Worm (Caenorhabditis elegans) whole organism, young adult: Measurements from ENCODE around the gene srw-55.

Experiments used
- B0035.1 ChIP-seq: sonication (generic microtip); optimal IDR thresholded peaks from 2 replicates; lab custom pipeline; 2016; ENCODE audit warnings: missing genetic modification characterization, mild to moderate bottlenecking, missing compliant biosample characterization, missing genotype, missing genetic modification reagents
- B0261.1 ChIP-seq: sonication (generic microtip); optimal IDR thresholded peaks from 2 replicates; lab custom pipeline; 2016; ENCODE audit warnings: mild to moderate bottlenecking, missing genetic modification characterization, moderate library complexity, missing compliant biosample characterization
- F39B2.1 ChIP-seq: fragments of 200-800 bp; sonication (Bioruptor generic); IDR thresholded peaks from 2 replicates; pipeline ENCODE4 v1.3.6; 2022; ENCODE audit warnings: missing genetic modification reagents, missing genetic modification characterization, missing compliant biosample characterization
- F49E8.2 ChIP-seq: sonication (generic microtip); optimal IDR thresholded peaks from 3 replicates; lab custom pipeline; 2017; ENCODE audit warnings: missing genetic modification characterization, mild to moderate bottlenecking, missing compliant biosample characterization, antibody characterized with exemption, moderate library complexity; ENCODE audit not compliant: insufficient read depth
- K12H6.12 ChIP-seq: fragments of 200-800 bp; sonication (Bioruptor generic); optimal IDR thresholded peaks from 2 replicates; lab custom pipeline; 2018; ENCODE audit warnings: mild to moderate bottlenecking, missing genetic modification characterization, missing compliant biosample characterization
- Y67H2A.10 ChIP-seq: fragments of 200-800 bp; sonication (Bioruptor generic); conservative IDR thresholded peaks from 2 replicates; pipeline ENCODE4 v1.3.6; 2022; ENCODE audit warnings: missing genetic modification reagents, missing genetic modification characterization, missing compliant biosample characterization
- Y79H2A.3 ChIP-seq: fragments of 200-800 bp; sonication (Bioruptor generic); conservative IDR thresholded peaks from 2 replicates; pipeline ENCODE4 v1.3.6; 2022; ENCODE audit warnings: missing genetic modification reagents, missing genetic modification characterization, missing compliant biosample characterization
- Y95B8A.8 ChIP-seq: fragments of 200-800 bp; sonication (Bioruptor generic); IDR thresholded peaks from 2 replicates; pipeline ENCODE4 v1.3.6; 2022; ENCODE audit warnings: missing genetic modification reagents, missing genetic modification characterization, missing compliant biosample characterization
- ZK185.1 ChIP-seq: sonication (generic microtip); optimal IDR thresholded peaks from 2 replicates; lab custom pipeline; 2016; ENCODE audit warnings: mild to moderate bottlenecking, missing genetic modification characterization, missing compliant biosample characterization; ENCODE audit not compliant: poor library complexity, severe bottlenecking
- akir-1 ChIP-seq: fragments of 200-800 bp; sonication (Bioruptor generic); optimal IDR thresholded peaks from 2 replicates; lab custom pipeline; 2018; ENCODE audit warnings: mild to moderate bottlenecking, missing genetic modification characterization, moderate library complexity, missing compliant biosample characterization
- atf-7 ChIP-seq: sonication (generic microtip); optimal IDR thresholded peaks from 2 replicates; lab custom pipeline; 2017; ENCODE audit warnings: mild to moderate bottlenecking, missing genetic modification characterization, missing compliant biosample characterization
- attf-3 ChIP-seq: fragments of 200-800 bp; sonication (Bioruptor generic); conservative IDR thresholded peaks from 2 replicates; pipeline ENCODE4 v1.3.6; 2022; ENCODE audit warnings: missing genetic modification reagents, missing genetic modification characterization, missing compliant biosample characterization
- cebp-1 ChIP-seq, 2 experiments: fragments of 200-800 bp in 1 of 2; sonication (Bioruptor generic) in 1 of 2; sonication (generic microtip) in 1 of 2; IDR thresholded peaks in 1 of 2; optimal IDR thresholded peaks in 1 of 2; 2 replicates each; pipeline versions ENCODE4 v1.3.6 to Lab custom; 2017 to 2022; ENCODE audit warnings: missing compliant biosample characterization in 2 of 2, missing genetic modification characterization in 2 of 2, mild to moderate bottlenecking in 1 of 2, missing genetic modification reagents in 1 of 2, moderate library complexity in 1 of 2
- ceh-27 ChIP-seq: fragments of 200-800 bp; sonication (Bioruptor generic); optimal IDR thresholded peaks from 2 replicates; lab custom pipeline; 2018; ENCODE audit warnings: mild to moderate bottlenecking, missing genetic modification characterization, moderate library complexity, missing compliant biosample characterization
- ceh-40 ChIP-seq: fragments of 200-800 bp; sonication (Bioruptor generic); IDR thresholded peaks from 2 replicates; pipeline ENCODE4 v1.3.6; 2022; ENCODE audit warnings: missing genetic modification characterization, missing compliant biosample characterization
- ceh-91 ChIP-seq: fragments of 200-800 bp; sonication (Bioruptor generic); IDR thresholded peaks from 2 replicates; pipeline ENCODE4 v1.3.6; 2022; ENCODE audit warnings: missing genetic modification reagents, missing genetic modification characterization, missing compliant biosample characterization
- dpl-1 ChIP-seq: fragments of 150-350 bp; optimal IDR thresholded peaks from 2 replicates; lab custom pipeline; 2014; ENCODE audit warnings: missing biosample characterization, missing genetic modification reagents, missing genetic modification characterization
- efl-1 ChIP-seq: fragments of 150-350 bp; optimal IDR thresholded peaks from 2 replicates; lab custom pipeline; 2014; ENCODE audit warnings: missing biosample characterization, missing genetic modification reagents, missing genetic modification characterization
- egl-18 ChIP-seq: fragments of 200-800 bp; sonication (Bioruptor generic); IDR thresholded peaks from 2 replicates; pipeline ENCODE4 v1.3.6; 2022; ENCODE audit warnings: missing genetic modification reagents, missing genetic modification characterization, missing compliant biosample characterization
- egl-44 ChIP-seq: fragments of 200-800 bp; sonication (Bioruptor generic); IDR thresholded peaks from 2 replicates; pipeline ENCODE4 v1.3.6; 2022; ENCODE audit warnings: missing genetic modification reagents, missing genetic modification characterization, missing compliant biosample characterization
- hrde-1 ChIP-seq: sonication (generic microtip); optimal IDR thresholded peaks from 2 replicates; lab custom pipeline; 2016; ENCODE audit warnings: missing genetic modification characterization, mild to moderate bottlenecking, missing compliant biosample characterization, moderate library complexity, missing genotype, missing genetic modification reagents, borderline replicate concordance
- let-526 ChIP-seq: fragments of 200-800 bp; sonication (Bioruptor generic); IDR thresholded peaks from 2 replicates; pipeline ENCODE4 v1.3.6; 2022; ENCODE audit warnings: missing genetic modification reagents, missing genetic modification characterization, missing compliant biosample characterization
- madf-3 ChIP-seq: fragments of 200-800 bp; sonication (Bioruptor generic); IDR thresholded peaks from 2 replicates; pipeline ENCODE4 v1.3.6; 2022; ENCODE audit warnings: missing genetic modification reagents, missing genetic modification characterization, missing compliant biosample characterization
- mel-28 ChIP-seq: sonication (generic microtip); optimal IDR thresholded peaks from 2 replicates; lab custom pipeline; 2016; ENCODE audit warnings: borderline replicate concordance, mild to moderate bottlenecking, missing genetic modification characterization, missing compliant biosample characterization
- mes-4 ChIP-seq: sonication (generic microtip); optimal IDR thresholded peaks from 2 replicates; lab custom pipeline; 2016; ENCODE audit warnings: missing genotype, missing genetic modification characterization, missing compliant biosample characterization
- nfyb-1 ChIP-seq: fragments of 200-800 bp; sonication (Bioruptor generic); IDR thresholded peaks from 2 replicates; pipeline ENCODE4 v1.3.6; 2022; ENCODE audit warnings: missing genetic modification reagents, missing genetic modification characterization, missing compliant biosample characterization
- nhr-120 ChIP-seq: fragments of 200-800 bp; sonication (Bioruptor generic); IDR thresholded peaks from 2 replicates; pipeline ENCODE4 v1.3.6; 2022; ENCODE audit warnings: missing genetic modification characterization, missing compliant biosample characterization
- nhr-80 ChIP-seq: sonication (generic microtip); optimal IDR thresholded peaks from 2 replicates; lab custom pipeline; 2016; ENCODE audit warnings: missing genetic modification characterization, missing compliant biosample characterization
- pbrm-1 ChIP-seq: fragments of 200-800 bp; sonication (Bioruptor generic); IDR thresholded peaks from 2 replicates; pipeline ENCODE4 v1.3.6; 2022; ENCODE audit warnings: missing genetic modification reagents, missing genetic modification characterization, missing compliant biosample characterization
- pha-4 ChIP-seq: fragments of 150-350 bp; sonication (generic microtip); optimal IDR thresholded peaks from 2 replicates; lab custom pipeline; 2014; ENCODE audit warnings: missing biosample characterization, missing genetic modification reagents, missing genetic modification characterization
- rec-8 ChIP-seq, 2 experiments: sonication (generic microtip); optimal IDR thresholded peaks; 2 replicates each; lab custom pipeline; 2016; ENCODE audit warnings: mild to moderate bottlenecking in 2 of 2, missing genetic modification characterization in 2 of 2, missing genetic modification reagents in 2 of 2, missing genotype in 2 of 2, missing biosample characterization in 1 of 2, missing compliant biosample characterization in 1 of 2, moderate library complexity in 1 of 2
- snpc-3.4 ChIP-seq: sonication (generic microtip); optimal IDR thresholded peaks from 2 replicates; lab custom pipeline; 2017; ENCODE audit warnings: missing genetic modification characterization, mild to moderate bottlenecking, missing compliant biosample characterization, antibody characterized with exemption, moderate library complexity, missing genotype, missing genetic modification reagents
- somi-1 ChIP-seq: fragments of 200-800 bp; sonication (Bioruptor generic); optimal IDR thresholded peaks from 2 replicates; lab custom pipeline; 2018; ENCODE audit warnings: mild to moderate bottlenecking, missing genetic modification characterization, missing compliant biosample characterization
- tbp1 ChIP-seq: fragments of 200-800 bp; sonication (Bioruptor generic); optimal IDR thresholded peaks from 2 replicates; lab custom pipeline; 2018; ENCODE audit warnings: mild to moderate bottlenecking, missing genetic modification characterization, missing compliant biosample characterization
- unc-62 ChIP-seq: fragments of 150-350 bp; optimal IDR thresholded peaks from 2 replicates; lab custom pipeline; 2014; ENCODE audit warnings: missing biosample characterization, missing genetic modification reagents, missing genetic modification characterization
- ztf-22 ChIP-seq: fragments of 200-800 bp; sonication (Bioruptor generic); optimal IDR thresholded peaks from 2 replicates; lab custom pipeline; 2018; ENCODE audit warnings: mild to moderate bottlenecking, missing genetic modification characterization, moderate library complexity, missing compliant biosample characterization
- ztf-25 ChIP-seq: fragments of 200-800 bp; sonication (Bioruptor generic); IDR thresholded peaks from 2 replicates; pipeline ENCODE4 v1.3.6; 2022; ENCODE audit warnings: missing genetic modification reagents, missing genetic modification characterization, missing compliant biosample characterization
- ztf-26 ChIP-seq: sonication (generic microtip); optimal IDR thresholded peaks from 2 replicates; lab custom pipeline; 2017; ENCODE audit warnings: missing genetic modification characterization, missing compliant biosample characterization
- ztf-28 ChIP-seq: fragments of 200-800 bp; sonication (Bioruptor generic); IDR thresholded peaks from 2 replicates; pipeline ENCODE4 v1.3.6; 2022; ENCODE audit warnings: missing genetic modification reagents, missing genetic modification characterization, missing compliant biosample characterization
- ztf-6 ChIP-seq: fragments of 200-800 bp; sonication (Bioruptor generic); IDR thresholded peaks from 2 replicates; pipeline ENCODE4 v1.3.6; 2022; ENCODE audit warnings: missing genetic modification reagents, missing genetic modification characterization, missing compliant biosample characterization

srw-55 gene

DNA sequence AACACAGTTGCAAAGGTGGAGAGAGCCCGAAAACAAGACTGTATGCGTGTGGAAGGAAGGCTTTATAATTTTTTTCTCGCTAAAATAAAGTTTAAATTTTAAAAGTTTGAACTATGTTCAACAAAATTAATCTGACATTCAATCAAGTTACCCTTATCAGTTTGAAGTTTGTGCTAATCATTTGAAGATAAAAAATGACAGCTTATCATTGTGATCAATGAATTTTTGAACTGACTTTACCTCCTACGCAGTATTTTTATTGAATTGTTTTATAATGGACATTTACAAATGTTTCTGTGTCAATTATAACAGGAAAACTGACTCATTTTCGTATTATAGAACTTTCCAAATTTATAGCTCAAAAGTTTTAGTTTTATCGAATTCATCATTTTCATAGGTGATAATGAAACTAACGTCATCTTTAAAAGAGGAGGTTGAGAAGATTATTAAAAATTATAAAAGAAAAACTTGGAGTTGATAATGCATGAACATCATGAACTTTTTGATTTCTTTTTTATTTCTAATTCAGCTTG lies 38.1 kb upstream of the srw-55 start, which contains the start of gene oac-20:
TSS of gene oac-20 (plus strand) at position 483 of the 533 bp plus-strand sequence.
- TF ChIP-seq unc-62 (GFP tag; lab: Kevin White, UChicago) (peak; percentile 95), atf-7 (tag; lab: Kevin White, UChicago) (peak; percentile 24), tbp1 (GFP tag; lab: Kevin White, UChicago) (no peak), nhr-80 (tag; lab: Kevin White, UChicago) (peak; percentile 78)

DNA sequence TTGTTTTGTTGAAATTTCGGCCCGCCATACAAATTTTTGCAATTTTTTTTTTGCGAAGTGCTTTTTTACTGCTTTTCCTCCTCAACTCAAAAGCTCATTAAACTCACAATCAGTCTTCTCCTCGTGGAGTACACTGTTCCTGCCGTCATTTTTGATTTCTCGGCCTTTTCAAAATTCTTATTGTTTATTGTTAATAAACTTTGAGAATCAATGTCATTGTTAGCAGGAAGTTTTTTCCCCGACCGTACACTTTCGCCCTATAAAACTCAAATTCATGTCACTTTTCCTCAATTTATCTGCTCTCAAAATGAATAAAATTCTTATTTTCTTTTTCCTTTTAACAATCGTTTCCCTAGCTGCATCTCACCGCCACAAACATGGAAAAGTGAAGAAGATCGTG lies 35.7 kb upstream of the srw-55 start, which contains the start of gene clec-232:
TSS of gene clec-232 (plus strand) at position 301 of the 400 bp plus-strand sequence.
- no peak for TF ChIP-seq ztf-22 (GFP tag; lab: Kevin White, UChicago)
- TF ChIP-seq B0035.1, result no peak
- TF ChIP-seq rec-8 (tag; optimal IDR thresholded peaks at IDR 0.05; lab: Kevin White, UChicago), result no peak
- TF ChIP-seq egl-44 (GFP tag; lab: Robert Waterston, UW), result no peak
- no peak for TF ChIP-seq Y67H2A.10 (GFP tag; lab: Robert Waterston, UW)
- TF ChIP-seq akir-1 (GFP tag; lab: Kevin White, UChicago), result no peak
- TF ChIP-seq let-526 (GFP tag; lab: Robert Waterston, UW), result no peak
- TF ChIP-seq ztf-28, result no peak
- TF ChIP-seq ztf-6 (GFP tag; lab: Robert Waterston, UW), result no peak
- no peak for TF ChIP-seq F39B2.1 (GFP tag; lab: Robert Waterston, UW)
- TF ChIP-seq cebp-1 (GFP tag; IDR thresholded peaks at IDR 0.05; lab: Robert Waterston, UW), result no peak
- no peak for TF ChIP-seq cebp-1 (tag; optimal IDR thresholded peaks at IDR 0.05; lab: Kevin White, UChicago)
- no peak for TF ChIP-seq snpc-3.4 (tag; lab: Kevin White, UChicago)
- no peak for TF ChIP-seq Y79H2A.3 (GFP tag; lab: Robert Waterston, UW)
- no peak for TF ChIP-seq ZK185.1
- TF ChIP-seq, all 124 proteins: peak for 0

DNA sequence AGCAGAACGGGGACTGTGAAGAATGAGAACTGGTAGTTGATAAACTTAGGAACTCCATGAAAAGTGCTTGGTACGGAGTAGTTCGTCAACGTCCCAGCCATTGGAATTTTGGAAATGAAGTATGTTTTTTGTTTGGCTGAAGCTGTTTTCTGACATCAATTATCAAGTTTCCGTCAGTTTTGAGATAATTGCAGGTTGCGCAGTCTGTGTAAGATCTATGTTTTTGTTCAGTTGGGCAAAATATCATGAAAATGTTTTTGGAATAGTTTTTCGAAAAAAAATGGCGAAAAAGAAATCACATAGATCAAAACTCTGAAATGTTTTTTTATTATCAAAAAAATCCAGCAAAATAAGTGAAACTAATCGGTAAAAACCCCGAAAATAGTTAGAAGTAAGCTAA lies 34.7 kb upstream of the srw-55 start, which contains the start of gene sru-22:
TSS of gene sru-22 (minus strand) at position 101 of the 400 bp plus-strand sequence.
- TF ChIP-seq nhr-80 (tag; lab: Kevin White, UChicago), result no peak
- TF ChIP-seq K12H6.12 (tag; lab: Kevin White, UChicago), result no peak
- TF ChIP-seq F49E8.2 (tag; lab: Kevin White, UChicago), result no peak
- no peak for TF ChIP-seq mes-4 (tag; lab: Kevin White, UChicago)
- no peak for TF ChIP-seq madf-3 (GFP tag; lab: Robert Waterston, UW)
- no peak for TF ChIP-seq dpl-1 (GFP tag; lab: Kevin White, UChicago)
- no peak for TF ChIP-seq atf-7 (tag; lab: Kevin White, UChicago)
- no peak for TF ChIP-seq B0261.1 (tag; lab: Kevin White, UChicago)
- no peak for TF ChIP-seq ztf-28
- no peak for TF ChIP-seq nhr-120 (GFP tag; lab: Robert Waterston, UW)
- no peak for TF ChIP-seq ztf-26 (tag; lab: Kevin White, UChicago)
- TF ChIP-seq hrde-1 (tag; lab: Kevin White, UChicago), result no peak
- no peak for TF ChIP-seq egl-18 (GFP tag; lab: Robert Waterston, UW)
- no peak for TF ChIP-seq ceh-40 (GFP tag; lab: Robert Waterston, UW)
- TF ChIP-seq somi-1 (GFP tag; lab: Kevin White, UChicago), result no peak

DNA sequence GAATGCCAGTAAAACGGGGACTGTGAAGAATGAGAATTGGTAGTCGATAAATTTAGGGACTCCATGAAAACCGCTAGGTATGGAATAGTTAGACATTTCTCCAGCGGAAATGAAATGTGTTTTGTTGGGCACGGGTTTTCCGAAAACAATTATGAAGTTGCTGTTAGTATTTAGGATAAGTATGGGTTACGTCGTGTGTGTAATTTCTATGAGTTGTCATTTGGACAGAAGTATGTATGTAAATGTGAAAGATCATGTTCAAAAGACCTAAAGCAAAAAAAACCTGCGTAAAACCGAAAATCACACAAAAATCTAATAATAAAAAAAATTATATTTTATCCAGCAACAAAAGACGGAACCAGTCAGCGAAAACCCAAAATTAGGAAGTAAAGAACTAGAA lies 32.3 kb upstream of the srw-55 start, which contains the start of gene sru-23:
TSS of gene sru-23 (minus strand) at position 101 of the 400 bp plus-strand sequence.
- TF ChIP-seq pha-4 (tag; lab: Kevin White, UChicago) (no peak), efl-1 (GFP tag; lab: Kevin White, UChicago) (no peak), snpc-3.4 (tag; lab: Kevin White, UChicago) (no peak), mel-28 (no peak), attf-3 (GFP tag; lab: Robert Waterston, UW) (no peak), ceh-91 (GFP tag; lab: Robert Waterston, UW) (no peak), pbrm-1 (GFP tag; lab: Robert Waterston, UW) (no peak), Y95B8A.8 (GFP tag; lab: Robert Waterston, UW) (no peak), ztf-25 (GFP tag; lab: Robert Waterston, UW) (no peak), ceh-27 (GFP tag; lab: Kevin White, UChicago) (no peak), nfyb-1 (no peak)
